Worm (Caenorhabditis elegans) whole organism, L3 larva: ENCODE measurements around the gene mrpl-36.

Experiments used
- ZK546.5 ChIP-seq: sonication (generic microtip); optimal IDR thresholded peaks from 2 replicates; lab custom pipeline; 2017; ENCODE audit warnings: missing biosample characterization, missing genetic modification characterization
- ama-1 ChIP-seq: fragments of 150-350 bp; optimal IDR thresholded peaks from 2 replicates; lab custom pipeline; 2018
- ceh-82 ChIP-seq: fragments of 150-350 bp; optimal IDR thresholded peaks from 2 replicates; lab custom pipeline; 2014; ENCODE audit warnings: missing biosample characterization, missing genetic modification characterization
- mml-1 ChIP-seq: fragments of 150-350 bp; sonication (generic microtip); optimal IDR thresholded peaks from 3 replicates; lab custom pipeline; 2014; ENCODE audit warnings: missing biosample characterization, missing genetic modification characterization
- nhr-11 ChIP-seq: fragments of 150-350 bp; optimal IDR thresholded peaks from 2 replicates; lab custom pipeline; 2014; ENCODE audit warnings: missing biosample characterization, missing genetic modification characterization
- ztf-11 ChIP-seq: fragments of 150-350 bp; optimal IDR thresholded peaks from 2 replicates; lab custom pipeline; 2014; ENCODE audit warnings: missing biosample characterization, missing genetic modification characterization
- ztf-4 ChIP-seq: fragments of 150-350 bp; optimal IDR thresholded peaks from 2 replicates; lab custom pipeline; 2014; ENCODE audit warnings: missing biosample characterization, missing genetic modification characterization

DNA sequence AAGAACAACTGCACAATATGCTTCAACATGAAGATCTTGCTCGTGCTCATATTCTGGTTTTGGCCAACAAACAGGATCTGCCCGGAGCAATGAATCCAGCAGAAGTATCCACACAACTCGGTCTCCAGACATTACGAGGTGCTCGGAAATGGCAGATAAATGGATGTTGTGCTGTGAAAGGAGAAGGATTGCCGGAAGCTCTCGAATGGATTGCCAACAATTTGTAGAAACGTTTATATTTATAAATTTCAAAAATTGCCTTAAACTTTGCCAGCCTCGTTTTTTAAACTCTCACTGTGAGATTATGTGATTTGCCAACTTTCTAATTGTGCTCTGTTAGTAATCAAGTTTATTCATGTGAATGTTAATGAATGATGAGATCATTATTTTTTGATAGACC is 24.2 kb downstream of the mrpl-36 start:
- TF ChIP-seq nhr-11 (tag; lab: Kevin White, UChicago), result no peak
- TF ChIP-seq ztf-11, result no peak
- no peak for TF ChIP-seq ama-1 (lab: Kevin White, UChicago)
- TF ChIP-seq ceh-82 (tag; lab: Kevin White, UChicago), result no peak
- no peak for TF ChIP-seq mml-1 (tag; lab: Kevin White, UChicago)
- no peak for TF ChIP-seq ZK546.5 (tag; lab: Kevin White, UChicago)
- TF ChIP-seq ztf-4, result no peak
